Worm (Caenorhabditis elegans) whole organism, L4 larva: Measurements from ENCODE around the gene rha-1.

Experiments
- D1046.2 ChIP-seq: fragments of 200-800 bp; sonication (Bioruptor generic); IDR thresholded peaks from 2 replicates; pipeline ENCODE4 v1.3.6; 2022; ENCODE audit warnings: missing genetic modification characterization, missing compliant biosample characterization
- F10B5.3 ChIP-seq: sonication (generic microtip); optimal IDR thresholded peaks from 2 replicates; lab custom pipeline; 2016; ENCODE audit warnings: mild to moderate bottlenecking, missing genetic modification characterization, missing compliant biosample characterization
- F44E2.7 ChIP-seq: fragments of 200-800 bp; sonication (Bioruptor generic); IDR thresholded peaks from 2 replicates; pipeline ENCODE4 v2.1.2; 2022; ENCODE audit warnings: missing genetic modification characterization, missing compliant biosample characterization
- R02D3.7 ChIP-seq: fragments of 150-350 bp; sonication (generic microtip); optimal IDR thresholded peaks from 3 replicates; lab custom pipeline; 2014; ENCODE audit warnings: missing biosample characterization, missing genetic modification characterization
- T20F7.1 ChIP-seq: fragments of 200-800 bp; sonication (Bioruptor generic); optimal IDR thresholded peaks from 2 replicates; lab custom pipeline; 2018; ENCODE audit warnings: mild to moderate bottlenecking, missing genetic modification characterization, missing compliant biosample characterization
- Y48G9A.11 ChIP-seq: fragments of 200-800 bp; sonication (Bioruptor generic); IDR thresholded peaks from 2 replicates; pipeline ENCODE4 v1.3.6; 2022; ENCODE audit warnings: missing genetic modification reagents, missing genetic modification characterization, missing compliant biosample characterization
- Y75B8A.6 ChIP-seq: fragments of 200-800 bp; sonication (Bioruptor generic); IDR thresholded peaks from 2 replicates; pipeline ENCODE4 v1.3.6; 2022; ENCODE audit warnings: missing genetic modification reagents, missing genetic modification characterization, missing compliant biosample characterization
- ZK337.2 ChIP-seq: fragments of 200-800 bp; sonication (Bioruptor generic); IDR thresholded peaks from 2 replicates; pipeline ENCODE4 v1.3.6; 2022; ENCODE audit warnings: missing genetic modification reagents, missing genetic modification characterization, missing compliant biosample characterization
- aly-2 ChIP-seq: sonication (generic microtip); optimal IDR thresholded peaks from 2 replicates; lab custom pipeline; 2018; ENCODE audit warnings: missing biosample characterization, missing genetic modification characterization
- ama-1 ChIP-seq: fragments of 150-350 bp; optimal IDR thresholded peaks from 2 replicates; lab custom pipeline; 2014; ENCODE audit warnings: inconsistent platforms, mixed read lengths
- attf-4 ChIP-seq: sonication (generic microtip); optimal IDR thresholded peaks from 3 replicates; lab custom pipeline; 2017; ENCODE audit warnings: missing biosample characterization, missing genetic modification characterization
- ceh-20 ChIP-seq: fragments of 200-800 bp; sonication (Bioruptor generic); IDR thresholded peaks from 2 replicates; pipeline ENCODE4 v1.3.6; 2022; ENCODE audit warnings: missing genetic modification reagents, missing genetic modification characterization, missing compliant biosample characterization
- ceh-44 ChIP-seq: fragments of 200-800 bp; sonication (Bioruptor generic); IDR thresholded peaks from 2 replicates; pipeline ENCODE4 v1.3.6; 2022; ENCODE audit warnings: missing genetic modification reagents, missing genetic modification characterization, missing compliant biosample characterization
- ces-1 ChIP-seq: fragments of 150-350 bp; sonication (generic microtip); optimal IDR thresholded peaks from 4 replicates; lab custom pipeline; 2014; ENCODE audit warnings: missing biosample characterization, missing genetic modification reagents, missing genetic modification characterization
- cey-2 ChIP-seq: sonication (generic microtip); optimal IDR thresholded peaks from 3 replicates; lab custom pipeline; 2017; ENCODE audit warnings: missing genetic modification characterization, mild to moderate bottlenecking, missing compliant biosample characterization, antibody characterized with exemption, borderline replicate concordance; ENCODE audit not compliant: insufficient read depth
- ctbp-1 ChIP-seq: fragments of 200-800 bp; sonication (Bioruptor generic); IDR thresholded peaks from 2 replicates; pipeline ENCODE4 v1.3.6; 2022; ENCODE audit warnings: missing genetic modification reagents, missing genetic modification characterization, missing compliant biosample characterization
- daf-8 ChIP-seq: fragments of 200-800 bp; sonication (Bioruptor generic); IDR thresholded peaks from 2 replicates; pipeline ENCODE4 v1.3.6; 2022; ENCODE audit warnings: missing genetic modification characterization, missing compliant biosample characterization
- dmd-8 ChIP-seq: fragments of 200-800 bp; sonication (Bioruptor generic); IDR thresholded peaks from 2 replicates; pipeline ENCODE4 v1.3.6; 2022; ENCODE audit warnings: missing genetic modification characterization, missing compliant biosample characterization
- duxl-1 ChIP-seq: sonication (generic microtip); optimal IDR thresholded peaks from 2 replicates; lab custom pipeline; 2016; ENCODE audit warnings: mild to moderate bottlenecking, missing genetic modification characterization, moderate library complexity, missing compliant biosample characterization; ENCODE audit not compliant: poor library complexity
- dve-1 ChIP-seq: sonication (generic microtip); optimal IDR thresholded peaks from 2 replicates; lab custom pipeline; 2017; ENCODE audit warnings: antibody characterized with exemption, mild to moderate bottlenecking, missing genetic modification characterization, missing compliant biosample characterization; ENCODE audit not compliant: insufficient read depth
- egl-43 ChIP-seq: fragments of 200-800 bp; sonication (Bioruptor generic); IDR thresholded peaks from 2 replicates; pipeline ENCODE4 v1.3.6; 2022; ENCODE audit warnings: missing genetic modification reagents, missing genetic modification characterization, missing compliant biosample characterization
- fkh-10 ChIP-seq: fragments of 150-350 bp; optimal IDR thresholded peaks from 2 replicates; lab custom pipeline; 2014; ENCODE audit warnings: missing biosample characterization, missing genetic modification reagents, missing genetic modification characterization
- gei-8 ChIP-seq: fragments of 200-800 bp; sonication (Bioruptor generic); optimal IDR thresholded peaks from 2 replicates; lab custom pipeline; 2018; ENCODE audit warnings: mild to moderate bottlenecking, missing genetic modification characterization, missing compliant biosample characterization
- hif-1 ChIP-seq, 2 experiments: sonication (generic microtip); optimal IDR thresholded peaks; 2 replicates each; lab custom pipeline; 2016 to 2017; ENCODE audit warnings: missing compliant biosample characterization in 2 of 2, missing genetic modification characterization in 2 of 2, missing genetic modification reagents in 2 of 2, missing genotype in 2 of 2, mild to moderate bottlenecking in 1 of 2
- hlh-11 ChIP-seq: fragments of 200-800 bp; sonication (Bioruptor generic); optimal IDR thresholded peaks from 2 replicates; lab custom pipeline; 2018; ENCODE audit warnings: mild to moderate bottlenecking, missing genetic modification characterization, missing compliant biosample characterization
- jun-1 ChIP-seq: fragments of 150-350 bp; optimal IDR thresholded peaks from 2 replicates; lab custom pipeline; 2014; ENCODE audit warnings: missing biosample characterization, missing genetic modification reagents, missing genetic modification characterization
- lin-15B ChIP-seq: fragments of 150-350 bp; sonication (generic microtip); optimal IDR thresholded peaks from 3 replicates; lab custom pipeline; 2014; ENCODE audit warnings: missing biosample characterization, missing genetic modification characterization
- lin-29 ChIP-seq: fragments of 200-800 bp; sonication (Bioruptor generic); IDR thresholded peaks from 2 replicates; pipeline ENCODE4 v1.3.6; 2022; ENCODE audit warnings: missing genetic modification reagents, missing genetic modification characterization, missing compliant biosample characterization
- lin-38 ChIP-seq: fragments of 200-800 bp; sonication (Bioruptor generic); IDR thresholded peaks from 2 replicates; pipeline ENCODE4 v1.3.6; 2022; ENCODE audit warnings: missing genetic modification reagents, missing genetic modification characterization, missing compliant biosample characterization
- lin-39 ChIP-seq: fragments of 150-350 bp; optimal IDR thresholded peaks from 2 replicates; lab custom pipeline; 2014; ENCODE audit warnings: missing biosample characterization, missing genetic modification reagents, missing genetic modification characterization
- lir-3 ChIP-seq: sonication (generic microtip); optimal IDR thresholded peaks from 2 replicates; lab custom pipeline; 2016; ENCODE audit warnings: mild to moderate bottlenecking, missing genetic modification characterization, missing compliant biosample characterization
- madf-5 ChIP-seq, 2 experiments: fragments of 200-800 bp; sonication (Bioruptor generic); IDR thresholded peaks; 2 replicates each; pipeline ENCODE4 v1.3.6; 2022; ENCODE audit warnings: missing compliant biosample characterization in 2 of 2, missing genetic modification characterization in 2 of 2
- madf-9 ChIP-seq: fragments of 200-800 bp; sonication (Bioruptor generic); conservative IDR thresholded peaks from 2 replicates; pipeline ENCODE4 v1.3.6; 2022; ENCODE audit warnings: missing genetic modification reagents, missing genetic modification characterization, missing compliant biosample characterization
- mep-1 ChIP-seq: fragments of 150-350 bp; sonication (generic microtip); optimal IDR thresholded peaks from 3 replicates; lab custom pipeline; 2014; ENCODE audit warnings: missing biosample characterization, missing genetic modification characterization
- nhr-11 ChIP-seq: fragments of 150-350 bp; optimal IDR thresholded peaks from 2 replicates; lab custom pipeline; 2014; ENCODE audit warnings: missing biosample characterization, missing genetic modification characterization
- nhr-25 ChIP-seq: sonication (generic microtip); optimal IDR thresholded peaks from 2 replicates; lab custom pipeline; 2017; ENCODE audit warnings: missing genetic modification characterization, mild to moderate bottlenecking, missing compliant biosample characterization, antibody characterized with exemption, moderate library complexity, borderline replicate concordance; ENCODE audit not compliant: insufficient read depth
- nhr-6 ChIP-seq: fragments of 150-350 bp; optimal IDR thresholded peaks from 2 replicates; lab custom pipeline; 2014; ENCODE audit warnings: missing biosample characterization, missing genetic modification characterization
- php-3 ChIP-seq: fragments of 200-800 bp; sonication (Bioruptor generic); IDR thresholded peaks from 2 replicates; pipeline ENCODE4 v1.3.6; 2022; ENCODE audit warnings: missing genetic modification reagents, missing genetic modification characterization, missing compliant biosample characterization
- pqm-1 ChIP-seq: sonication (generic microtip); optimal IDR thresholded peaks from 2 replicates; lab custom pipeline; 2017; ENCODE audit warnings: missing biosample characterization, missing genetic modification characterization
- rbr-2 ChIP-seq: sonication (generic microtip); optimal IDR thresholded peaks from 2 replicates; lab custom pipeline; 2016; ENCODE audit warnings: missing genotype, missing genetic modification characterization, missing compliant biosample characterization
- sdz-12 ChIP-seq: fragments of 200-800 bp; sonication (Bioruptor generic); optimal IDR thresholded peaks from 2 replicates; lab custom pipeline; 2018; ENCODE audit warnings: mild to moderate bottlenecking, missing genetic modification characterization, missing compliant biosample characterization
- set-16 ChIP-seq: fragments of 200-800 bp; sonication (Bioruptor generic); IDR thresholded peaks from 2 replicates; pipeline ENCODE4 v1.3.6; 2022; ENCODE audit warnings: missing genetic modification reagents, missing genetic modification characterization, missing compliant biosample characterization
- snpc-1.2 ChIP-seq: fragments of 200-800 bp; sonication (Bioruptor generic); IDR thresholded peaks from 2 replicates; pipeline ENCODE4 v1.3.6; 2022; ENCODE audit warnings: missing genetic modification reagents, missing genetic modification characterization, missing compliant biosample characterization
- snpc-4 ChIP-seq: fragments of 150-350 bp; optimal IDR thresholded peaks from 2 replicates; lab custom pipeline; 2014; ENCODE audit warnings: missing biosample characterization, missing genetic modification characterization
- spr-3 ChIP-seq: fragments of 200-800 bp; sonication (Bioruptor generic); optimal IDR thresholded peaks from 2 replicates; lab custom pipeline; 2018; ENCODE audit warnings: mild to moderate bottlenecking, missing genetic modification characterization, missing compliant biosample characterization
- unc-130 ChIP-seq: sonication (generic microtip); optimal IDR thresholded peaks from 2 replicates; lab custom pipeline; 2016; ENCODE audit warnings: missing genetic modification reagents, missing genetic modification characterization, missing compliant biosample characterization
- zfp-2 ChIP-seq: sonication (generic microtip); optimal IDR thresholded peaks from 2 replicates; lab custom pipeline; 2016; ENCODE audit warnings: mild to moderate bottlenecking, missing genetic modification characterization, missing compliant biosample characterization
- zip-11 ChIP-seq: fragments of 200-800 bp; sonication (Bioruptor generic); IDR thresholded peaks from 2 replicates; pipeline ENCODE4 v1.3.6; 2022; ENCODE audit warnings: missing genetic modification characterization, missing compliant biosample characterization
- zip-2 ChIP-seq: fragments of 150-350 bp; optimal IDR thresholded peaks from 2 replicates; lab custom pipeline; 2014; ENCODE audit warnings: missing biosample characterization, missing genetic modification characterization

The rha-1 gene

ce11 chrII:8930763-8931162, 47.3 kb upstream of the rha-1 start, which contains the start of gene enol-1:
Gene enol-1, plus strand, starts transcription at chrII:8930997.
- TF ChIP-seq hif-1 (tag; optimal IDR thresholded peaks at IDR 0.05; lab: Kevin White, UChicago) (no peak), F44E2.7 (GFP tag; lab: Robert Waterston, UW) (no peak), cey-2 (tag; lab: Kevin White, UChicago) (no peak), unc-130 (GFP tag; lab: Kevin White, UChicago) (peak; percentile 15), sdz-12 (GFP tag; lab: Kevin White, UChicago) (no peak), madf-9 (GFP tag; lab: Robert Waterston, UW) (no peak), Y75B8A.6 (no peak), attf-4 (tag; lab: Kevin White, UChicago) (no peak), nhr-11 (tag; lab: Kevin White, UChicago) (no peak), ama-1 (peak; percentile 69), mep-1 (no peak), F10B5.3 (tag; lab: Kevin White, UChicago) (no peak), fkh-10 (GFP tag; lab: Kevin White, UChicago) (no peak), zip-11 (no peak), ceh-20 (GFP tag; lab: Robert Waterston, UW) (no peak), lin-38 (peak; percentile 32), madf-5 (GFP tag; IDR thresholded peaks at IDR 0.05; lab: Robert Waterston, UW) (no peak), gei-8 (no peak), lir-3 (tag; lab: Kevin White, UChicago) (no peak), egl-43 (GFP tag; lab: Robert Waterston, UW) (no peak), Y48G9A.11 (GFP tag; lab: Robert Waterston, UW) (no peak), pqm-1 (tag; lab: Kevin White, UChicago) (no peak), lin-39 (no peak)
- TF ChIP-seq, all 104 proteins: peak for 3

ce11 chrII:8929771-8930170, 46.3 kb upstream of the rha-1 start, which contains the start of gene mrpl-50:
Gene mrpl-50, plus strand, starts transcription at chrII:8929841.
- TF ChIP-seq sdz-12 (GFP tag; lab: Kevin White, UChicago): no peak
- no peak for TF ChIP-seq zip-2 (tag; lab: Kevin White, UChicago)
- no peak for TF ChIP-seq nhr-25 (tag; lab: Kevin White, UChicago)
- TF ChIP-seq spr-3: no peak
- TF ChIP-seq lin-15B (tag; lab: Kevin White, UChicago): no peak
- TF ChIP-seq ces-1 (GFP tag; lab: Kevin White, UChicago): no peak
- TF ChIP-seq lin-39: no peak
- no peak for TF ChIP-seq mep-1
- no peak for TF ChIP-seq lin-29 (GFP tag; lab: Robert Waterston, UW)
- no peak for TF ChIP-seq nhr-6 (tag; lab: Kevin White, UChicago)
- TF ChIP-seq dve-1 (tag; lab: Kevin White, UChicago): no peak
- no peak for TF ChIP-seq pqm-1 (tag; lab: Kevin White, UChicago)
- TF ChIP-seq set-16 (GFP tag; lab: Robert Waterston, UW): peak; percentile 13; the same call in 1 of the 2 replicates
- no peak for TF ChIP-seq D1046.2 (GFP tag; lab: Robert Waterston, UW)
- TF ChIP-seq lir-3 (tag; lab: Kevin White, UChicago): no peak
- no peak for TF ChIP-seq duxl-1 (tag; lab: Kevin White, UChicago)
- TF ChIP-seq ceh-44 (GFP tag; lab: Robert Waterston, UW): no peak
- TF ChIP-seq aly-2 (tag; lab: Kevin White, UChicago): no peak
- no peak for TF ChIP-seq madf-5 (GFP tag; IDR thresholded peaks at IDR 0.05; lab: Robert Waterston, UW)
- no peak for TF ChIP-seq R02D3.7 (tag; lab: Kevin White, UChicago)
- no peak for TF ChIP-seq zip-11
- no peak for TF ChIP-seq php-3 (GFP tag; lab: Robert Waterston, UW)
- no peak for TF ChIP-seq dmd-8
- no peak for TF ChIP-seq rbr-2
- no peak for TF ChIP-seq ZK337.2 (GFP tag; lab: Robert Waterston, UW)
- no peak for TF ChIP-seq T20F7.1
- no peak for TF ChIP-seq unc-130 (GFP tag; lab: Kevin White, UChicago)
- no peak for TF ChIP-seq jun-1 (tag; lab: Kevin White, UChicago)
- TF ChIP-seq daf-8 (GFP tag; lab: Robert Waterston, UW): no peak
- no peak for TF ChIP-seq ctbp-1 (GFP tag; lab: Robert Waterston, UW)
- TF ChIP-seq ceh-20 (GFP tag; lab: Robert Waterston, UW): no peak
- TF ChIP-seq hlh-11 (tag; lab: Kevin White, UChicago): no peak
- no peak for TF ChIP-seq Y75B8A.6
- 0 out of 2 replicates have a peak, but pooled peaks have one; percentile 61 for TF ChIP-seq egl-43 (GFP tag; lab: Robert Waterston, UW)
- peak; percentile 31; the same call in 1 of the 2 replicates for TF ChIP-seq snpc-1.2
- TF ChIP-seq snpc-4 (tag; lab: Kevin White, UChicago): no peak
- no peak for TF ChIP-seq zfp-2 (tag; lab: Kevin White, UChicago)
